Worm (Caenorhabditis elegans) whole organism, early embryonic: ENCODE data around the gene srw-89.

Experiments used
- B0310.2 ChIP-seq: sonication (generic microtip); optimal IDR thresholded peaks from 2 replicates; lab custom pipeline; 2016; ENCODE audit warnings: mild to moderate bottlenecking, missing genetic modification characterization, missing compliant biosample characterization
- F13C5.2 ChIP-seq: sonication (generic microtip); optimal IDR thresholded peaks from 2 replicates; lab custom pipeline; 2017; ENCODE audit warnings: mild to moderate bottlenecking, missing genetic modification characterization, inconsistent platforms, missing compliant biosample characterization
- aly-1 ChIP-seq: sonication (generic microtip); optimal IDR thresholded peaks from 2 replicates; lab custom pipeline; 2016; ENCODE audit warnings: missing genetic modification characterization, missing compliant biosample characterization
- ama-1 ChIP-seq: fragments of 150-350 bp; optimal IDR thresholded peaks from 2 replicates; lab custom pipeline; 2014
- ceh-13 ChIP-seq: fragments of 200-800 bp; sonication (Bioruptor generic); optimal IDR thresholded peaks from 2 replicates; lab custom pipeline; 2018; ENCODE audit warnings: mild to moderate bottlenecking, missing genetic modification characterization, missing compliant biosample characterization
- ceh-36 ChIP-seq: sonication (generic microtip); optimal IDR thresholded peaks from 2 replicates; lab custom pipeline; 2016; ENCODE audit warnings: missing genetic modification characterization, inconsistent platforms, missing compliant biosample characterization
- ets-7 ChIP-seq: sonication (generic microtip); optimal IDR thresholded peaks from 2 replicates; lab custom pipeline; 2016; ENCODE audit warnings: missing genotype, missing genetic modification characterization, missing compliant biosample characterization
- flt-1 ChIP-seq: fragments of 200-800 bp; sonication (Bioruptor generic); IDR thresholded peaks from 2 replicates; pipeline ENCODE4 v1.3.6; 2022; ENCODE audit warnings: missing genetic modification characterization, missing compliant biosample characterization
- hmbx-1 ChIP-seq: sonication (generic microtip); optimal IDR thresholded peaks from 2 replicates; lab custom pipeline; 2016; ENCODE audit warnings: mild to moderate bottlenecking, missing genetic modification characterization, missing compliant biosample characterization
- hmg-4 ChIP-seq: fragments of 200-800 bp; sonication (Bioruptor generic); optimal IDR thresholded peaks from 2 replicates; lab custom pipeline; 2018; ENCODE audit warnings: mild to moderate bottlenecking, missing genetic modification characterization, missing compliant biosample characterization
- hnd-1 ChIP-seq: sonication (generic microtip); optimal IDR thresholded peaks from 2 replicates; lab custom pipeline; 2016; ENCODE audit warnings: missing genetic modification characterization, missing compliant biosample characterization
- pes-1 ChIP-seq: fragments of 200-800 bp; sonication (Bioruptor generic); IDR thresholded peaks from 2 replicates; pipeline ENCODE4 v1.3.6; 2022; ENCODE audit warnings: missing genetic modification reagents, missing genetic modification characterization, missing compliant biosample characterization
- scrt-1 ChIP-seq: fragments of 200-800 bp; sonication (Bioruptor generic); IDR thresholded peaks from 2 replicates; pipeline ENCODE4 v1.3.6; 2022; ENCODE audit warnings: missing genetic modification characterization, missing compliant biosample characterization
- sea-1 ChIP-seq: fragments of 200-800 bp; sonication (Bioruptor generic); conservative IDR thresholded peaks from 2 replicates; pipeline ENCODE4 v1.3.6; 2022; ENCODE audit warnings: missing genetic modification characterization, missing compliant biosample characterization
- tbx-11 ChIP-seq: fragments of 200-800 bp; sonication (Bioruptor generic); IDR thresholded peaks from 2 replicates; pipeline ENCODE4 v1.3.6; 2022; ENCODE audit warnings: missing genetic modification characterization, missing compliant biosample characterization
- tbx-37 ChIP-seq: fragments of 200-800 bp; sonication (Bioruptor generic); conservative IDR thresholded peaks from 2 replicates; pipeline ENCODE4 v1.3.6; 2022; ENCODE audit warnings: missing genetic modification reagents, missing genetic modification characterization, missing compliant biosample characterization
- tra-4 ChIP-seq: sonication (generic microtip); optimal IDR thresholded peaks from 2 replicates; lab custom pipeline; 2017; ENCODE audit warnings: missing genetic modification characterization, missing compliant biosample characterization

Gene srw-89

ce11 chrV:3992334-3992733 is 24.5 kb upstream of the srw-89 start:
- TF ChIP-seq ama-1 (lab: Kevin White, UChicago): no peak
- no peak for TF ChIP-seq tbx-37 (GFP tag; lab: Robert Waterston, UW)
- no peak for TF ChIP-seq tra-4 (tag; lab: Kevin White, UChicago)
- no peak for TF ChIP-seq sea-1 (GFP tag; lab: Robert Waterston, UW)
- TF ChIP-seq pes-1 (GFP tag; lab: Robert Waterston, UW): no peak
- no peak for TF ChIP-seq ets-7
- TF ChIP-seq hmbx-1: no peak
- TF ChIP-seq hmg-4 (GFP tag; lab: Kevin White, UChicago): no peak
- TF ChIP-seq flt-1 (GFP tag; lab: Robert Waterston, UW): no peak
- TF ChIP-seq scrt-1 (GFP tag; lab: Robert Waterston, UW): no peak
- no peak for TF ChIP-seq hnd-1
- no peak for TF ChIP-seq ceh-36
- no peak for TF ChIP-seq ceh-13 (GFP tag; lab: Kevin White, UChicago)
- TF ChIP-seq F13C5.2 (tag; lab: Kevin White, UChicago): no peak

ce11 chrV:3994048-3994447 is 22.8 kb upstream of the srw-89 start, which contains the start of gene K09D9.9:
Gene K09D9.9, minus strand, starts transcription at chrV:3994148.
- TF ChIP-seq tbx-37 (GFP tag; lab: Robert Waterston, UW): no peak
- TF ChIP-seq ama-1 (lab: Kevin White, UChicago): no peak
- TF ChIP-seq ceh-13 (GFP tag; lab: Kevin White, UChicago): no peak
- TF ChIP-seq tbx-11 (GFP tag; lab: Robert Waterston, UW): no peak
- TF ChIP-seq hmg-4 (GFP tag; lab: Kevin White, UChicago): no peak
- TF ChIP-seq pes-1 (GFP tag; lab: Robert Waterston, UW): no peak
- no peak for TF ChIP-seq ceh-36
- TF ChIP-seq sea-1 (GFP tag; lab: Robert Waterston, UW): no peak
- no peak for TF ChIP-seq hmbx-1
- TF ChIP-seq hnd-1: no peak
- TF ChIP-seq aly-1 (tag; lab: Kevin White, UChicago): no peak
- TF ChIP-seq B0310.2 (tag; lab: Kevin White, UChicago): no peak
- TF ChIP-seq F13C5.2 (tag; lab: Kevin White, UChicago): no peak
- TF ChIP-seq tra-4 (tag; lab: Kevin White, UChicago): no peak

ce11 chrV:3995838-3996237 is 21.0 kb upstream of the srw-89 start, which contains the start of gene srx-62:
Gene srx-62, minus strand, starts transcription at chrV:3995938.
- TF ChIP-seq ama-1 (lab: Kevin White, UChicago) (no peak), scrt-1 (GFP tag; lab: Robert Waterston, UW) (no peak), hmbx-1 (no peak), hmg-4 (GFP tag; lab: Kevin White, UChicago) (no peak), ceh-13 (GFP tag; lab: Kevin White, UChicago) (no peak), tra-4 (tag; lab: Kevin White, UChicago) (no peak), flt-1 (GFP tag; lab: Robert Waterston, UW) (no peak), ets-7 (no peak)

ce11 chrV:4004577-4004976 is 12.3 kb upstream of the srw-89 start:
- no peak for TF ChIP-seq sea-1 (GFP tag; lab: Robert Waterston, UW)
- TF ChIP-seq tbx-11 (GFP tag; lab: Robert Waterston, UW): no peak
- no peak for TF ChIP-seq scrt-1 (GFP tag; lab: Robert Waterston, UW)
- TF ChIP-seq hmg-4 (GFP tag; lab: Kevin White, UChicago): no peak
- TF ChIP-seq F13C5.2 (tag; lab: Kevin White, UChicago): no peak
- no peak for TF ChIP-seq pes-1 (GFP tag; lab: Robert Waterston, UW)
- no peak for TF ChIP-seq hnd-1
- no peak for TF ChIP-seq ceh-36
- no peak for TF ChIP-seq tbx-37 (GFP tag; lab: Robert Waterston, UW)
- TF ChIP-seq flt-1 (GFP tag; lab: Robert Waterston, UW): no peak
- no peak for TF ChIP-seq tra-4 (tag; lab: Kevin White, UChicago)
- TF ChIP-seq aly-1 (tag; lab: Kevin White, UChicago): no peak
- TF ChIP-seq B0310.2 (tag; lab: Kevin White, UChicago): no peak
- TF ChIP-seq ama-1 (lab: Kevin White, UChicago): no peak

ce11 chrV:4005219-4005618 is 11.7 kb upstream of the srw-89 start, which contains the start of gene srh-8:
Gene srh-8, plus strand, starts transcription at chrV:4005519.
- no peak for TF ChIP-seq aly-1 (tag; lab: Kevin White, UChicago)
- no peak for TF ChIP-seq hmg-4 (GFP tag; lab: Kevin White, UChicago)
- TF ChIP-seq ets-7: no peak
- no peak for TF ChIP-seq B0310.2 (tag; lab: Kevin White, UChicago)
- no peak for TF ChIP-seq hmbx-1
- TF ChIP-seq sea-1 (GFP tag; lab: Robert Waterston, UW): no peak
- no peak for TF ChIP-seq hnd-1
- TF ChIP-seq tbx-11 (GFP tag; lab: Robert Waterston, UW): no peak
- no peak for TF ChIP-seq pes-1 (GFP tag; lab: Robert Waterston, UW)
- TF ChIP-seq tra-4 (tag; lab: Kevin White, UChicago): no peak
- TF ChIP-seq ama-1 (lab: Kevin White, UChicago): no peak
- TF ChIP-seq F13C5.2 (tag; lab: Kevin White, UChicago): no peak
- no peak for TF ChIP-seq scrt-1 (GFP tag; lab: Robert Waterston, UW)
- no peak for TF ChIP-seq tbx-37 (GFP tag; lab: Robert Waterston, UW)
- TF ChIP-seq ceh-13 (GFP tag; lab: Kevin White, UChicago): no peak
- TF ChIP-seq ceh-36: no peak
- TF ChIP-seq flt-1 (GFP tag; lab: Robert Waterston, UW): no peak

- no peak for TF ChIP-seq tra-4 (tag; lab: Kevin White, UChicago)
- TF ChIP-seq aly-1 (tag; lab: Kevin White, UChicago): no peak
- no peak for TF ChIP-seq ama-1 (lab: Kevin White, UChicago)
- no peak for TF ChIP-seq sea-1 (GFP tag; lab: Robert Waterston, UW)
- no peak for TF ChIP-seq pes-1 (GFP tag; lab: Robert Waterston, UW)
- no peak for TF ChIP-seq flt-1 (GFP tag; lab: Robert Waterston, UW)
- TF ChIP-seq F13C5.2 (tag; lab: Kevin White, UChicago): no peak
- no peak for TF ChIP-seq hmbx-1
- TF ChIP-seq scrt-1 (GFP tag; lab: Robert Waterston, UW): no peak
- TF ChIP-seq tbx-11 (GFP tag; lab: Robert Waterston, UW): no peak
- TF ChIP-seq hnd-1: no peak
- TF ChIP-seq hmg-4 (GFP tag; lab: Kevin White, UChicago): no peak
- TF ChIP-seq ceh-13 (GFP tag; lab: Kevin White, UChicago): no peak
- no peak for TF ChIP-seq ets-7
- TF ChIP-seq ceh-36: no peak
Observed at ce11 chrV:4007927-4008326, 9.0 kb upstream of the srw-89 start, which contains the start of gene srh-7. Gene srh-7, plus strand, starts transcription at chrV:4008227.
